Fruit fly (Drosophila melanogaster) whole organism, pupa: Measurements from ENCODE around the gene Tmc.
A peak's percentile ranks its signal among the peaks of the same experiment; 100 is the strongest.

Experiments
- CG10348 ChIP-seq: fragments of 200-800 bp; sonication (Bioruptor generic); IDR thresholded peaks from 2 replicates; pipeline ENCODE4 v1.3.6; 2022; ENCODE audit warnings: missing biosample characterization, missing genetic modification characterization
- CG12605 ChIP-seq: fragments of 200-800 bp; sonication (Bioruptor generic); IDR thresholded peaks from 2 replicates; pipeline ENCODE4 v1.3.6; 2022; ENCODE audit warnings: missing biosample characterization, missing genetic modification characterization
- CG14655 ChIP-seq: fragments of 200-800 bp; sonication (Bioruptor generic); optimal IDR thresholded peaks from 3 replicates; lab custom pipeline; 2017; ENCODE audit warnings: mild to moderate bottlenecking, missing biosample characterization, missing genetic modification reagents, missing genetic modification characterization
- CG15710 ChIP-seq: fragments of 200-800 bp; sonication (Bioruptor generic); optimal IDR thresholded peaks from 2 replicates; lab custom pipeline; 2018; ENCODE audit warnings: missing biosample characterization, mild to moderate bottlenecking, missing genetic modification characterization, moderate library complexity
- CG17806 ChIP-seq: fragments of 200-800 bp; sonication (Bioruptor generic); optimal IDR thresholded peaks from 2 replicates; lab custom pipeline; 2018; ENCODE audit warnings: missing biosample characterization, mild to moderate bottlenecking, missing genetic modification characterization, moderate library complexity
- CG32121 ChIP-seq: fragments of 200-800 bp; sonication (Bioruptor generic); IDR thresholded peaks from 2 replicates; pipeline ENCODE4 v1.3.6; 2022; ENCODE audit warnings: missing biosample characterization, missing genetic modification characterization
- CG34367 ChIP-seq: fragments of 200-800 bp; sonication (Bioruptor generic); optimal IDR thresholded peaks from 2 replicates; lab custom pipeline; 2018; ENCODE audit warnings: missing biosample characterization, mild to moderate bottlenecking, missing genetic modification characterization
- CG4496 ChIP-seq: fragments of 200-800 bp; sonication (Bioruptor generic); IDR thresholded peaks from 3 replicates; pipeline ENCODE4 v1.3.6; 2022; ENCODE audit warnings: missing biosample characterization, missing genetic modification characterization
- CG8159 ChIP-seq: fragments of 200-800 bp; sonication (Bioruptor generic); optimal IDR thresholded peaks from 3 replicates; lab custom pipeline; 2018; ENCODE audit warnings: missing biosample characterization, mild to moderate bottlenecking, missing genetic modification characterization, moderate library complexity
- CG8301 ChIP-seq: fragments of 200-800 bp; sonication (Bioruptor generic); optimal IDR thresholded peaks from 2 replicates; lab custom pipeline; 2018; ENCODE audit warnings: missing biosample characterization, mild to moderate bottlenecking, missing genetic modification characterization
- EcR ChIP-seq: fragments of 200-800 bp; sonication (Bioruptor generic); optimal IDR thresholded peaks from 3 replicates; lab custom pipeline; 2019; ENCODE audit warnings: missing biosample characterization, missing genetic modification characterization, mild to moderate bottlenecking, moderate library complexity, missing genetic modification reagents
- Snoo ChIP-seq: fragments of 200-800 bp; sonication (Bioruptor generic); optimal IDR thresholded peaks from 3 replicates; lab custom pipeline; 2017; ENCODE audit warnings: missing biosample characterization, mild to moderate bottlenecking, missing genetic modification characterization, inconsistent platforms
- gl ChIP-seq: fragments of 200-800 bp; sonication (Bioruptor generic); optimal IDR thresholded peaks from 2 replicates; lab custom pipeline; 2018; ENCODE audit warnings: missing biosample characterization, mild to moderate bottlenecking, missing genetic modification characterization

- TF ChIP-seq CG8301 (tag; lab: Kevin White, UChicago) (no peak), CG17806 (tag; lab: Kevin White, UChicago) (no peak), Snoo (tag; lab: Kevin White, UChicago) (no peak), gl (tag; lab: Kevin White, UChicago) (peak; percentile 23), CG4496 (no peak; the same call in 2 of the 3 replicates), CG8159 (tag; lab: Kevin White, UChicago) (peak; percentile 37), CG32121 (GFP tag; lab: Robert Waterston, UW) (no peak; the same call in 1 of the 2 replicates), CG14655 (GFP tag; lab: Kevin White, UChicago) (no peak), EcR (GFP tag; lab: Kevin White, UChicago) (peak; percentile 81), CG34367 (tag; lab: Kevin White, UChicago) (no peak), CG12605 (GFP tag; lab: Robert Waterston, UW) (0 out of 2 replicates have a peak, but pooled peaks have one; percentile 13), CG10348 (GFP tag; lab: Robert Waterston, UW) (no peak), CG15710 (tag; lab: Kevin White, UChicago) (peak; percentile 1)
These were observed 17.3 kb downstream of the Tmc start, which contains the start of gene LanB2 for dm6 chr3L:9614589-9615442.
